Worm (Caenorhabditis elegans) whole organism, mixed stage, embryonic: ENCODE data around the gene Y38C1AA.19.

Source experiments
- M03D4.4 ChIP-seq: sonication (generic microtip); optimal IDR thresholded peaks from 2 replicates; lab custom pipeline; 2017; ENCODE audit warnings: mild to moderate bottlenecking, missing genetic modification characterization, missing compliant biosample characterization
- bed-3 ChIP-seq: fragments of 200-800 bp; sonication (Bioruptor generic); optimal IDR thresholded peaks from 3 replicates; lab custom pipeline; 2018; ENCODE audit warnings: mild to moderate bottlenecking, missing genetic modification characterization, moderate library complexity, missing compliant biosample characterization
- blmp-1 ChIP-seq: fragments of 150-350 bp; optimal IDR thresholded peaks from 2 replicates; lab custom pipeline; 2014; ENCODE audit warnings: missing biosample characterization, missing genetic modification characterization
- ceh-39 ChIP-seq: fragments of 150-350 bp; optimal IDR thresholded peaks from 2 replicates; lab custom pipeline; 2014; ENCODE audit warnings: missing biosample characterization, missing genetic modification characterization
- ceh-43 ChIP-seq: fragments of 200-800 bp; sonication (Bioruptor generic); optimal IDR thresholded peaks from 2 replicates; lab custom pipeline; 2018; ENCODE audit warnings: mild to moderate bottlenecking, missing genetic modification characterization, moderate library complexity, missing compliant biosample characterization
- ceh-83 ChIP-seq: fragments of 200-800 bp; sonication (Bioruptor generic); optimal IDR thresholded peaks from 2 replicates; lab custom pipeline; 2018; ENCODE audit warnings: mild to moderate bottlenecking, missing genetic modification characterization, missing compliant biosample characterization
- ces-1 ChIP-seq: fragments of 150-350 bp; optimal IDR thresholded peaks from 2 replicates; lab custom pipeline; 2014; ENCODE audit warnings: missing biosample characterization, missing genetic modification reagents, missing genetic modification characterization
- cnd-1 ChIP-seq: fragments of 200-800 bp; sonication (Bioruptor generic); optimal IDR thresholded peaks from 2 replicates; lab custom pipeline; 2018; ENCODE audit warnings: mild to moderate bottlenecking, missing genetic modification characterization, missing compliant biosample characterization
- drap-1 ChIP-seq: fragments of 200-800 bp; sonication (Bioruptor generic); optimal IDR thresholded peaks from 3 replicates; lab custom pipeline; 2018; ENCODE audit warnings: mild to moderate bottlenecking, missing genetic modification characterization, missing compliant biosample characterization
- elt-1 ChIP-seq: sonication (generic microtip); optimal IDR thresholded peaks from 2 replicates; lab custom pipeline; 2017; ENCODE audit warnings: missing genetic modification characterization, mild to moderate bottlenecking, missing compliant biosample characterization, antibody characterized with exemption, moderate library complexity, borderline replicate concordance; ENCODE audit not compliant: insufficient read depth
- elt-3 ChIP-seq: fragments of 150-350 bp; optimal IDR thresholded peaks from 2 replicates; lab custom pipeline; 2014; ENCODE audit warnings: missing biosample characterization, missing genetic modification characterization
- flh-1 ChIP-seq: fragments of 200-800 bp; sonication (Bioruptor generic); optimal IDR thresholded peaks from 2 replicates; lab custom pipeline; 2018; ENCODE audit warnings: mild to moderate bottlenecking, missing genetic modification characterization, moderate library complexity, missing compliant biosample characterization
- ham-2 ChIP-seq: fragments of 200-800 bp; sonication (Bioruptor generic); optimal IDR thresholded peaks from 2 replicates; lab custom pipeline; 2018; ENCODE audit warnings: mild to moderate bottlenecking, missing genetic modification characterization, missing compliant biosample characterization
- hlh-1 ChIP-seq: fragments of 150-350 bp; optimal IDR thresholded peaks from 2 replicates; lab custom pipeline; 2014; ENCODE audit warnings: missing biosample characterization, missing genetic modification reagents, missing genetic modification characterization
- lin-13 ChIP-seq: fragments of 150-350 bp; optimal IDR thresholded peaks from 2 replicates; lab custom pipeline; 2014; ENCODE audit warnings: missing biosample characterization, missing genetic modification characterization
- lin-32 ChIP-seq: fragments of 200-800 bp; sonication (Bioruptor generic); optimal IDR thresholded peaks from 2 replicates; lab custom pipeline; 2018; ENCODE audit warnings: mild to moderate bottlenecking, missing genetic modification characterization, missing compliant biosample characterization
- lsy-2 ChIP-seq: fragments of 150-350 bp; optimal IDR thresholded peaks from 2 replicates; lab custom pipeline; 2014; ENCODE audit warnings: missing biosample characterization, missing genetic modification characterization
- mab-5 ChIP-seq: fragments of 150-350 bp; optimal IDR thresholded peaks from 2 replicates; lab custom pipeline; 2014; ENCODE audit warnings: missing biosample characterization, missing genetic modification characterization
- mep-1 ChIP-seq: fragments of 150-350 bp; optimal IDR thresholded peaks from 2 replicates; lab custom pipeline; 2017; ENCODE audit warnings: missing biosample characterization, missing genetic modification reagents, missing genetic modification characterization, inconsistent platforms
- mls-2 ChIP-seq: sonication (generic microtip); optimal IDR thresholded peaks from 2 replicates; lab custom pipeline; 2016; ENCODE audit warnings: mild to moderate bottlenecking, missing genetic modification characterization, moderate library complexity, missing compliant biosample characterization
- nhr-12 ChIP-seq: fragments of 150-350 bp; optimal IDR thresholded peaks from 2 replicates; lab custom pipeline; 2014; ENCODE audit warnings: missing biosample characterization, missing genetic modification characterization
- nhr-2 ChIP-seq: fragments of 150-350 bp; optimal IDR thresholded peaks from 2 replicates; lab custom pipeline; 2014; ENCODE audit warnings: missing biosample characterization, missing genetic modification characterization
- nhr-237 ChIP-seq: fragments of 150-350 bp; optimal IDR thresholded peaks from 2 replicates; lab custom pipeline; 2014; ENCODE audit warnings: missing biosample characterization, missing genetic modification characterization
- nhr-28 ChIP-seq: fragments of 150-350 bp; optimal IDR thresholded peaks from 2 replicates; lab custom pipeline; 2014; ENCODE audit warnings: missing biosample characterization, missing genetic modification characterization
- nhr-76 ChIP-seq: sonication (generic microtip); optimal IDR thresholded peaks from 2 replicates; lab custom pipeline; 2017; ENCODE audit warnings: missing biosample characterization, missing genetic modification characterization
- pha-4 ChIP-seq: fragments of 150-350 bp; optimal IDR thresholded peaks from 2 replicates; lab custom pipeline; 2018; ENCODE audit warnings: missing biosample characterization, missing genetic modification reagents, missing genetic modification characterization
- sem-2 ChIP-seq: fragments of 200-800 bp; sonication (Bioruptor generic); optimal IDR thresholded peaks from 2 replicates; lab custom pipeline; 2018; ENCODE audit warnings: mild to moderate bottlenecking, missing genetic modification characterization, missing compliant biosample characterization
- snpc-4 ChIP-seq: fragments of 150-350 bp; optimal IDR thresholded peaks from 2 replicates; lab custom pipeline; 2014; ENCODE audit warnings: missing biosample characterization, missing genetic modification characterization
- sptf-1 ChIP-seq: sonication (generic microtip); optimal IDR thresholded peaks from 2 replicates; lab custom pipeline; 2017; ENCODE audit warnings: mild to moderate bottlenecking, missing genetic modification characterization, moderate library complexity, missing compliant biosample characterization
- tbx-8 ChIP-seq: fragments of 200-800 bp; sonication (Bioruptor generic); optimal IDR thresholded peaks from 2 replicates; lab custom pipeline; 2018; ENCODE audit warnings: mild to moderate bottlenecking, missing genetic modification characterization, moderate library complexity, missing compliant biosample characterization
- unc-120 ChIP-seq: sonication (generic microtip); optimal IDR thresholded peaks from 2 replicates; lab custom pipeline; 2017; ENCODE audit warnings: missing genetic modification characterization, missing compliant biosample characterization; ENCODE audit not compliant: poor library complexity, severe bottlenecking
- unc-39 ChIP-seq: fragments of 150-350 bp; optimal IDR thresholded peaks from 2 replicates; lab custom pipeline; 2014; ENCODE audit warnings: missing biosample characterization, missing genetic modification characterization
- unc-62 ChIP-seq: fragments of 150-350 bp; optimal IDR thresholded peaks from 2 replicates; lab custom pipeline; 2014; ENCODE audit warnings: missing biosample characterization, missing genetic modification reagents, missing genetic modification characterization
- zip-8 ChIP-seq: fragments of 150-350 bp; optimal IDR thresholded peaks from 2 replicates; lab custom pipeline; 2014; ENCODE audit warnings: missing biosample characterization, missing genetic modification characterization
- ztf-11 ChIP-seq: fragments of 150-350 bp; optimal IDR thresholded peaks from 2 replicates; lab custom pipeline; 2014; ENCODE audit warnings: missing biosample characterization, missing genetic modification characterization

Y38C1AA.19 gene

ce11 chrIV:175698-176097, 15.7 kb downstream of the Y38C1AA.19 start:
- TF ChIP-seq nhr-2 (tag; lab: Kevin White, UChicago) (peak; percentile 99), snpc-4 (tag; lab: Kevin White, UChicago) (no peak), mep-1 (no peak), nhr-76 (tag; lab: Kevin White, UChicago) (no peak), mab-5 (tag; lab: Kevin White, UChicago) (no peak), hlh-1 (tag; lab: Kevin White, UChicago) (no peak), ham-2 (GFP tag; lab: Kevin White, UChicago) (peak; percentile 29), ztf-11 (tag; lab: Kevin White, UChicago) (peak; percentile 56), elt-1 (no peak), pha-4 (tag; lab: Kevin White, UChicago) (no peak), nhr-28 (tag; lab: Kevin White, UChicago) (no peak), mls-2 (peak; percentile 89), cnd-1 (tag; lab: Kevin White, UChicago) (peak; percentile 90), nhr-12 (tag; lab: Kevin White, UChicago) (no peak), unc-120 (no peak), elt-3 (no peak), sptf-1 (tag; lab: Kevin White, UChicago) (peak; percentile 86), ces-1 (GFP tag; lab: Kevin White, UChicago) (no peak), unc-39 (tag; lab: Kevin White, UChicago) (no peak), lsy-2 (no peak), bed-3 (GFP tag; lab: Kevin White, UChicago) (no peak), sem-2 (GFP tag; lab: Kevin White, UChicago) (no peak), blmp-1 (no peak), ceh-43 (GFP tag; lab: Kevin White, UChicago) (peak; percentile 81), nhr-237 (tag; lab: Kevin White, UChicago) (no peak), ceh-83 (no peak), lin-13 (tag; lab: Kevin White, UChicago) (peak; percentile 27), M03D4.4 (tag; lab: Kevin White, UChicago) (peak; percentile 14), drap-1 (peak; percentile 46), lin-32 (GFP tag; lab: Kevin White, UChicago) (peak; percentile 59), flh-1 (GFP tag; lab: Kevin White, UChicago) (peak; percentile 15), zip-8 (tag; lab: Kevin White, UChicago) (no peak), unc-62 (GFP tag; lab: Kevin White, UChicago) (peak; percentile 65), ceh-39 (tag; lab: Kevin White, UChicago) (no peak), tbx-8 (GFP tag; lab: Kevin White, UChicago) (peak; percentile 6)
- TF ChIP-seq, all 35 proteins: peak for 14

ce11 chrIV:177487-177886, 17.5 kb downstream of the Y38C1AA.19 start:
- no peak for TF ChIP-seq mls-2
- peak; percentile 16 for TF ChIP-seq unc-62 (GFP tag; lab: Kevin White, UChicago)
- TF ChIP-seq nhr-2 (tag; lab: Kevin White, UChicago), result peak; percentile 78
- TF ChIP-seq cnd-1 (tag; lab: Kevin White, UChicago), result peak; percentile 38
- TF ChIP-seq hlh-1 (tag; lab: Kevin White, UChicago), result peak; percentile 16
- peak; percentile 69 for TF ChIP-seq lin-32 (GFP tag; lab: Kevin White, UChicago)
- TF ChIP-seq ztf-11 (tag; lab: Kevin White, UChicago), result peak; percentile 52
- no peak for TF ChIP-seq elt-3
- TF ChIP-seq nhr-28 (tag; lab: Kevin White, UChicago), result no peak

- TF ChIP-seq pha-4 (tag; lab: Kevin White, UChicago) (no peak), cnd-1 (tag; lab: Kevin White, UChicago) (peak; percentile 49), unc-39 (tag; lab: Kevin White, UChicago) (no peak), zip-8 (tag; lab: Kevin White, UChicago) (peak; percentile 89), ztf-11 (tag; lab: Kevin White, UChicago) (peak; percentile 26), unc-62 (GFP tag; lab: Kevin White, UChicago) (peak; percentile 67), lin-32 (GFP tag; lab: Kevin White, UChicago) (peak; percentile 63), sem-2 (GFP tag; lab: Kevin White, UChicago) (peak; percentile 22)
Measured at ce11 chrIV:178696-179095, 18.7 kb downstream of the Y38C1AA.19 start, which contains the start of gene tcl-2. TSS of gene tcl-2 (plus strand) at chrIV:179083.
